Fruit fly (Drosophila melanogaster): ENCODE data around the gene CG14860.

The CG14860 gene

DNA sequence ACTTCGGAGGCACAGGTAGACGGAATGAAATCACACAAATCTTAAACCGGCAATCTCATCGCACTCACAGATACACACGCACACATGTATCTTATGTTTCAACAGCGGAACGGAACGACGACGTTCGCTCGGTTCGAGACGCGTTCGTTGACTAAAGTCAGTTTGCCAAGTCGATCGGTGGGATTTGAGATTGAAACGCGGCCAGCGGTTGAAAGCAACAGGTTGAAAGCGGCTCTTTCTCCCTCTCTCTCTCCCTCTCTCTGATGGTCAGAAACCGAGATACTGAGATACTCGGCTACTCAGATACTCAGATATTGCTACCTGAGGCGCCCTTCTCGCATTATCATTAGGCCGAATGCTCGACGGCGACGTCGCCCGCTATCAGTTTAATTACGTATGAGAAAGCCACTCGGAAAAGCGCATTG lies 40.8 kb upstream of the CG14860 start (continued):
- TF ChIP-seq CG9817 (tag; optimal IDR thresholded peaks at IDR 0.05): no peak
- TF ChIP-seq BtbVII (GFP tag; optimal IDR thresholded peaks at IDR 0.05): peak; percentile 84
- no peak for TF ChIP-seq sima (GFP tag; optimal IDR thresholded peaks at IDR 0.05)
- no peak for TF ChIP-seq unc-4 (GFP tag; IDR thresholded peaks at IDR 0.05; ENCODE audit: partially characterized antibody)
- peak; percentile 74 for TF ChIP-seq CG7987 (GFP tag; optimal IDR thresholded peaks at IDR 0.05)
- peak; percentile 94 for TF ChIP-seq zen (tag; optimal IDR thresholded peaks at IDR 0.05)
- no peak for TF ChIP-seq Lhr (GFP tag; optimal IDR thresholded peaks at IDR 0.05)
- TF ChIP-seq HmgD (GFP tag; optimal IDR thresholded peaks at IDR 0.05): no peak
- TF ChIP-seq en (GFP tag; optimal IDR thresholded peaks at IDR 0.05): no peak
- no peak for TF ChIP-seq slp2 (GFP tag; optimal IDR thresholded peaks at IDR 0.05)
- peak; percentile 55 for TF ChIP-seq Hand (GFP tag; optimal IDR thresholded peaks at IDR 0.05)
- TF ChIP-seq CG15601 (tag; optimal IDR thresholded peaks at IDR 0.05): peak; percentile 100
- no peak for TF ChIP-seq Scr (GFP tag; IDR thresholded peaks at IDR 0.05; ENCODE audit: partially characterized antibody)
- no peak for TF ChIP-seq CG18619 (GFP tag; optimal IDR thresholded peaks at IDR 0.05)
- no peak for TF ChIP-seq gsb (GFP tag; IDR thresholded peaks at IDR 0.05)
- TF ChIP-seq gt (GFP tag; IDR thresholded peaks at IDR 0.05): no peak
- TF ChIP-seq h (optimal IDR thresholded peaks at IDR 0.05): no peak
- peak; percentile 11 for TF ChIP-seq gsb-n (tag; optimal IDR thresholded peaks at IDR 0.05)
- no peak for TF ChIP-seq CG6654 (GFP tag; optimal IDR thresholded peaks at IDR 0.05)
- peak; percentile 21 for TF ChIP-seq CG31365 (tag; optimal IDR thresholded peaks at IDR 0.05)
- TF ChIP-seq CG13123 (GFP tag; optimal IDR thresholded peaks at IDR 0.05): no peak
- TF ChIP-seq corto (GFP tag; optimal IDR thresholded peaks at IDR 0.05): no peak
- TF ChIP-seq CG13894 (tag; optimal IDR thresholded peaks at IDR 0.05): peak; percentile 66
- TF ChIP-seq Doc3 (GFP tag; IDR thresholded peaks at IDR 0.05; ENCODE audit: partially characterized antibody): no peak
- no peak for TF ChIP-seq tio (GFP tag; optimal IDR thresholded peaks at IDR 0.05)
- TF ChIP-seq vvl (GFP tag; IDR thresholded peaks at IDR 0.05): 0 out of 2 replicates have a peak, but pooled peaks have one; percentile 84
- peak; percentile 3 for TF ChIP-seq CG15269 (tag; optimal IDR thresholded peaks at IDR 0.05)
- peak in 1 of 3 experiments; percentile 63 for TF ChIP-seq Stat92E (GFP tag; optimal IDR thresholded peaks at IDR 0.05)
- no peak for TF ChIP-seq maf-S (GFP tag; optimal IDR thresholded peaks at IDR 0.05)
- TF ChIP-seq CG16813 (GFP tag; IDR thresholded peaks at IDR 0.05; ENCODE audit: partially characterized antibody): 0 out of 3 replicates have a peak, but pooled peaks have one; percentile 29
- TF ChIP-seq pros (GFP tag; optimal IDR thresholded peaks at IDR 0.05): peak; percentile 51
- TF ChIP-seq CG8944 (GFP tag; optimal IDR thresholded peaks at IDR 0.05): no peak
- peak; percentile 36 for TF ChIP-seq unpg (GFP tag; optimal IDR thresholded peaks at IDR 0.05)
- no peak for TF ChIP-seq cad (GFP tag; optimal IDR thresholded peaks at IDR 0.05)
- peak in 1 of 2 experiments; percentile 42 for TF ChIP-seq bsh (GFP tag; optimal IDR thresholded peaks at IDR 0.05)
- peak; percentile 17 for TF ChIP-seq MTF-1 (GFP tag; optimal IDR thresholded peaks at IDR 0.05; ENCODE audit: borderline replicate concordance)
- TF ChIP-seq ap (GFP tag; IDR thresholded peaks at IDR 0.05): no peak
- TF ChIP-seq lbe (GFP tag; optimal IDR thresholded peaks at IDR 0.05): peak; percentile 80
- no peak for TF ChIP-seq CG30431 (GFP tag; optimal IDR thresholded peaks at IDR 0.05)
- peak; percentile 11 for TF ChIP-seq CG7556 (GFP tag; optimal IDR thresholded peaks at IDR 0.05)
- no peak for TF ChIP-seq CG9609 (GFP tag; optimal IDR thresholded peaks at IDR 0.05)
- no peak for TF ChIP-seq CHES-1-like (GFP tag; optimal IDR thresholded peaks at IDR 0.05)
- TF ChIP-seq NK7.1 (GFP tag; optimal IDR thresholded peaks at IDR 0.05): no peak
- TF ChIP-seq CG7963 (GFP tag; IDR thresholded peaks at IDR 0.05; ENCODE audit: partially characterized antibody): no peak
- no peak for TF ChIP-seq CG18476 (GFP tag; optimal IDR thresholded peaks at IDR 0.05)
- no peak for TF ChIP-seq repo (GFP tag; optimal IDR thresholded peaks at IDR 0.05)
- TF ChIP-seq zfh2 (GFP tag; optimal IDR thresholded peaks at IDR 0.05): no peak
- TF ChIP-seq Ravus (GFP tag; IDR thresholded peaks at IDR 0.05): no peak
- no peak for TF ChIP-seq CG17328 (GFP tag; IDR thresholded peaks at IDR 0.05)
- no peak for TF ChIP-seq wor (GFP tag; IDR thresholded peaks at IDR 0.05)
- no peak for TF ChIP-seq CG4820 (GFP tag; optimal IDR thresholded peaks at IDR 0.05)

Measured in whole organism, embryonic.